Worm (Caenorhabditis elegans): ENCODE data around the gene str-252.

The str-252 gene

DNA sequence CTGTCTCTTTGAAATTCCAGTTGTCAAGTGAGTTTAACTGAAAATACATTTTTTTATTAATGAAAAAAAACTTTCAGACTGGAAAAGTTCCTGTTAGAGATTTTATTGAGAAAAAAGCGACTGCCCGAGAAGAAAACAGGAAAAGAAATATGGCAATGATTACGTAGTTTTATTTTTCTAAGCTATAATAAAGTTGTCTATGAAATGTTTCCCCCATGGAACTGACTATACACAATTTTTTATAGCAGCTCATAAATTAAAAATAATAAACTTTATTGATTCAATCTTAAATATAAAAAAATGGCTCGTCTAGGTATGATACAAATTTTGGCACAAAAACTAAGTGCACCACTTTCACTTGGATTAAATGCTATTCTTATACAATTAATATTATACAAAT is 13.8 kb upstream of the str-252 start, which contains the start of gene C06B3.1:
Gene C06B3.1 (plus strand): TSS at position 301 of the 400 bp plus-strand sequence.
- TF ChIP-seq unc-62 (GFP tag; optimal IDR thresholded peaks at IDR 0.05) = no peak

ce11 chrV:13904446-13904845 is 11.8 kb upstream of the str-252 start, which contains the start of gene stdh-3:
stdh-3 (plus strand) TSS chrV:13904611.
- no peak for TF ChIP-seq unc-62 (GFP tag; optimal IDR thresholded peaks at IDR 0.05)

DNA sequence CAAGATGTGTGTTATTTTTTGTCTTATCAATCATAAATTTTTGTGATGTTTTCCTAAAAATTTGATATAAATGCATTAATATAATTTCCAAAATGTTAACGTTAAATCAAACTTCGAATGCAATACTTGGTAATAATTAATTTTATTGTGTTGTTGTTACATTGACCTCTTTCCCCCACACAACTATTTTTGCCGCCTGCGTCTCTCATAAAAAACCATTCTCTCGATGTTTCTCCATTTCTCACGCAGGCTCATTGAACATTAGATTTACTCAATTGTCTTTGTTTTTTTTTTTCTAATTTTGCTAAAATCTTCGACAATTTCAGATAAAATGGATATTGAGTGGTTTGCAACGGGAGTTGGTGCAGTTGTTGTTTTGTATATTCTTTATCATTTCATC is 10.1 kb upstream of the str-252 start, which contains the start of gene stdh-1:
Gene stdh-1 (plus strand): TSS at position 327 of the 400 bp plus-strand sequence.
- no peak for TF ChIP-seq unc-62 (GFP tag; optimal IDR thresholded peaks at IDR 0.05)

- no peak for TF ChIP-seq unc-62 (GFP tag; optimal IDR thresholded peaks at IDR 0.05)
Measured at ce11 chrV:13907557-13908104, 8.7 kb upstream of the str-252 start.

- no peak for TF ChIP-seq unc-62 (GFP tag; optimal IDR thresholded peaks at IDR 0.05)
Measured at ce11 chrV:13908120-13908915, 8.0 kb upstream of the str-252 start.

DNA sequence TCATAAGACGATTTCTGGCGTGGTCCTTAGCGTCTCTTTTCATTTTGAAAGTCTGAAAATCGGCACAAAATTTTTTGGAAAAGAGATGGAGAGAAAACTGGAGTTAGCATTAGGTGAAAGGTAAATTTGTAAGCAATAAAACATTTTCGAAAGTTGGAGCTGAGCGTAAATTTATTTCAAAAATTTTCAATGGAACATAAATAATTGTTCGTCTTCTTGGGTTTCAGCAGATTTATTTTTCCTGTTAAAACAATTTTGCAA is 7.5 kb upstream of the str-252 start, which contains the start of gene C06B3.6:
Gene C06B3.6 (minus strand): TSS at position 52 of the 261 bp plus-strand sequence.
- no peak for TF ChIP-seq unc-62 (GFP tag; optimal IDR thresholded peaks at IDR 0.05)

DNA sequence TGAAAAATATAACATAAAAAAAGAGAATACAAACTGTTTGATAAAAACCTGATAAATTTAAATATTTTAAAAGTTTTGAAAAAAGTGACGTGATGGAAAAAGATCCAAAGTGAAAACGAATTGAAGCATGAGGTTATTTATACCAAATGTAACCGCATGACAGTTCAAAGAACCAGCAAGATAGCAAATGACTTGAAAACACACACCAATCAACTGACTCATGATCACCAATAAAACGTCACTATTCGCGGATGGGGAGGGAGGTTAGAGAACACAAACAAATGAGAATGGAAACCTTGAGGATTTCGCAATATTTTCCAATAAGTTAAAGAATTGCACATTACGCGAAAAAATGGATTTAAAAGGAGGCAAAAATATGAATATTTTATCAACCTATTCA is 6.9 kb upstream of the str-252 start, which contains the start of gene C06B3.7:
Gene C06B3.7 (plus strand): TSS at position 287 of the 400 bp plus-strand sequence.
- TF ChIP-seq unc-62 (GFP tag; optimal IDR thresholded peaks at IDR 0.05) = no peak

ce11 chrV:13915390-13915789 is 906 bp upstream of the str-252 start, which contains the start of gene gcy-32:
gcy-32 (minus strand) TSS chrV:13915490.
- TF ChIP-seq unc-62 (GFP tag; optimal IDR thresholded peaks at IDR 0.05) = no peak

ce11 chrV:13918341-13918740 is 2.0 kb downstream of the str-252 start, which contains the start of gene str-250:
str-250 (plus strand) TSS chrV:13918641.
- no peak for TF ChIP-seq unc-62 (GFP tag; optimal IDR thresholded peaks at IDR 0.05)

- TF ChIP-seq unc-62 (GFP tag; optimal IDR thresholded peaks at IDR 0.05) = no peak
Measured at ce11 chrV:13920730-13921129, 4.4 kb downstream of the str-252 start, which contains the start of gene srx-42. srx-42 (plus strand) TSS chrV:13921030.

ce11 chrV:13923851-13924250 is 7.6 kb downstream of the str-252 start, which contains the start of gene srxa-11:
srxa-11 (plus strand) TSS chrV:13924151.
- TF ChIP-seq unc-62 (GFP tag; optimal IDR thresholded peaks at IDR 0.05) = no peak

ce11 chrV:13926398-13926797 is 10.1 kb downstream of the str-252 start, which contains the start of gene srxa-12:
srxa-12 (plus strand) TSS chrV:13926698.
- no peak for TF ChIP-seq unc-62 (GFP tag; optimal IDR thresholded peaks at IDR 0.05)

- no peak for TF ChIP-seq unc-62 (GFP tag; optimal IDR thresholded peaks at IDR 0.05)
Measured at ce11 chrV:13929503-13929902, 13.2 kb downstream of the str-252 start, which contains the start of gene srxa-13. srxa-13 (plus strand) TSS chrV:13929803.

ce11 chrV:13931225-13931624 is 14.9 kb downstream of the str-252 start, which contains the start of gene C06B3.16:
C06B3.16 (plus strand) TSS chrV:13931525.
- TF ChIP-seq unc-62 (GFP tag; optimal IDR thresholded peaks at IDR 0.05) = no peak

- TF ChIP-seq unc-62 (GFP tag; optimal IDR thresholded peaks at IDR 0.05) = no peak
Measured at ce11 chrV:13931952-13932351, 15.7 kb downstream of the str-252 start.

DNA sequence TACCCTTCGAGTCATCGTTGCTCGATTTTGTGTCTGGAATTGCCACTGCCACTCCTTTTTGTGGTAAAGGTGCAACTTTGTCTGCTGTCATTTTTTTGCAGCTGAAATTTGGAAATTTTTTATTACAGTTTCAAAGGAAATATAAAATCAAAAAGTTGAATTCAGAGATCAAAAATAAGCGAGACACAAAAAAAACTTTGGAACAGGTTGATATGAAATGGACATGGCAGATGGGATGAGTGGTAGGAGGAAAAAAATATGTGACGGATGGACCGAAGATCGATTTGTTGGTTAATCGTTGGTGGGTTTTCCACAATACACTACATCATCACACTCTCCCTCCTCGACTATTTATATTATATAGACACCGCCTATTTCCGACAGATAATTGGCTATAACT is 18.2 kb downstream of the str-252 start, which contains the start of gene R10D12.1:
Gene R10D12.1 (minus strand): TSS at position 101 of the 400 bp plus-strand sequence.
- TF ChIP-seq unc-62 (GFP tag; optimal IDR thresholded peaks at IDR 0.05) = no peak
